Worm (Caenorhabditis elegans): Measurements from ENCODE around the gene acox-3.

ce11 chrIV:6239993-6240392, 8.3 kb downstream of the acox-3 start, which contains the start of gene F58F9.9:
- TF ChIP-seq lin-13 (tag; optimal IDR thresholded peaks at IDR 0.05) (no peak), snpc-4 (tag; optimal IDR thresholded peaks at IDR 0.05) (no peak), blmp-1 (tag; optimal IDR thresholded peaks at IDR 0.05) (no peak), elt-3 (tag; optimal IDR thresholded peaks at IDR 0.05) (no peak), elt-1 (tag; optimal IDR thresholded peaks at IDR 0.05; ENCODE audit: borderline replicate concordance, insufficient read depth) (no peak)
